Worm (Caenorhabditis elegans): ENCODE data around the gene Y49E10.4.

The Y49E10.4 gene

DNA sequence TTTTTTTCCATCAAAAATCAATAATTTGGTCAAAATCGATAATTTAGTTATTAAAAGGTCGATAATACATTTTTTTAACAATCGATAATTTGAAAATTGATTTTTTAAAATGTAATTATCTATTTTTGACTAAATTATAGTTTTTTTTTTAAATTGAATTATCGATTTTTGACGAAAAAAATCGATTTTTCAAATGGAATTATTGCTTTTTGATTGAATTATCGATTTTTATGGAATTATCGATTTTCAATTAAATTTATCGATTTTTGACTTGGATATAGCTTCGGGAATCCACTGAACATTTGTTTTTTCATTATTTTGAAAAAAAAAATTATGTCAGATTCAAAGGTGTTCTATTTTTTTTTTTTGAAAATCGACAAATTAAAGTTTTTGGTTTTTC, 26.7 kb upstream of the Y49E10.4 start:
- no peak for TF ChIP-seq nhr-85 (tag)
- no peak for TF ChIP-seq nhr-76 (tag; optimal IDR thresholded peaks at IDR 0.05)
- no peak for TF ChIP-seq nhr-28 (tag; optimal IDR thresholded peaks at IDR 0.05)
- TF ChIP-seq nhr-77 (tag; optimal IDR thresholded peaks at IDR 0.05): no peak
- TF ChIP-seq dsc-1 (tag; optimal IDR thresholded peaks at IDR 0.05): no peak
- no peak for TF ChIP-seq nhr-71 (tag; optimal IDR thresholded peaks at IDR 0.05)
- no peak for TF ChIP-seq nhr-237 (tag; optimal IDR thresholded peaks at IDR 0.05)
- TF ChIP-seq ceh-8 (GFP tag; optimal IDR thresholded peaks at IDR 0.05): no peak
- no peak for TF ChIP-seq sox-4 (tag; optimal IDR thresholded peaks at IDR 0.05)
- no peak for TF ChIP-seq fkh-8 (tag; optimal IDR thresholded peaks at IDR 0.05)
- no peak for TF ChIP-seq pax-3 (tag; optimal IDR thresholded peaks at IDR 0.05)
- TF ChIP-seq isw-1 (GFP tag; IDR thresholded peaks at IDR 0.05): no peak

- TF ChIP-seq nhr-20 (tag; optimal IDR thresholded peaks at IDR 0.05) (peak; percentile 1), C34B4.2 (tag; optimal IDR thresholded peaks at IDR 0.05) (no peak), nhr-84 (tag; optimal IDR thresholded peaks at IDR 0.05) (no peak), fkh-8 (tag; optimal IDR thresholded peaks at IDR 0.05) (no peak), fkh-4 (tag; optimal IDR thresholded peaks at IDR 0.05; ENCODE audit: borderline replicate concordance) (no peak), lin-35 (GFP tag; optimal IDR thresholded peaks at IDR 0.05) (peak; percentile 24 to 41), dsc-1 (tag; optimal IDR thresholded peaks at IDR 0.05) (peak; percentile 9), F16B12.6 (tag; optimal IDR thresholded peaks at IDR 0.05) (peak; percentile 16), dpl-1 (GFP tag; optimal IDR thresholded peaks at IDR 0.05) (peak in 2 of 3 experiments; percentile 29 to 32), lsy-2 (tag; optimal IDR thresholded peaks at IDR 0.05) (peak in 1 of 2 experiments; percentile 7), snu-23 (GFP tag; optimal IDR thresholded peaks at IDR 0.05) (peak; percentile 49), lin-14 (GFP tag; optimal IDR thresholded peaks at IDR 0.05) (no peak), zip-4 (GFP tag; optimal IDR thresholded peaks at IDR 0.05) (no peak), nhr-71 (tag; optimal IDR thresholded peaks at IDR 0.05) (no peak), C16A3.4 (tag; optimal IDR thresholded peaks at IDR 0.05) (no peak), nhr-47 (tag; optimal IDR thresholded peaks at IDR 0.05) (peak; percentile 50), efl-1 (optimal IDR thresholded peaks at IDR 0.05) (peak in 1 of 2 experiments; percentile 46), efl-1 (GFP tag; optimal IDR thresholded peaks at IDR 0.05 in 1 of 2) (peak; percentile 29 to 92), ceh-82 (tag; optimal IDR thresholded peaks at IDR 0.05) (peak in 1 of 3 experiments; percentile 27), ceh-63 (GFP tag; optimal IDR thresholded peaks at IDR 0.05) (no peak), tlp-1 (tag; optimal IDR thresholded peaks at IDR 0.05) (no peak), rnt-1 (tag; optimal IDR thresholded peaks at IDR 0.05) (peak; percentile 55), lir-3 (tag; optimal IDR thresholded peaks at IDR 0.05; ENCODE audit: poor library complexity) (no peak), snpc-4 (tag; optimal IDR thresholded peaks at IDR 0.05) (no peak), blmp-1 (tag; optimal IDR thresholded peaks at IDR 0.05) (no peak)
Observed at ce11 chrIII:12399709-12400108, 16.1 kb upstream of the Y49E10.4 start.

ce11 chrIII:12398468-12398867, 14.9 kb upstream of the Y49E10.4 start:
- TF ChIP-seq efl-1 (optimal IDR thresholded peaks at IDR 0.05) (no peak), efl-1 (GFP tag; optimal IDR thresholded peaks at IDR 0.05 in 1 of 2) (peak in 1 of 2 experiments; percentile 49), blmp-1 (tag; optimal IDR thresholded peaks at IDR 0.05) (no peak)

ce11 chrIII:12395085-12395484, 11.5 kb upstream of the Y49E10.4 start, which contains the start of gene Y49E10.10:
Gene Y49E10.10 (plus strand): TSS chrIII:12395465.
- no peak for TF ChIP-seq fkh-10 (GFP tag; optimal IDR thresholded peaks at IDR 0.05)
- TF ChIP-seq hlh-4 (tag; optimal IDR thresholded peaks at IDR 0.05): no peak
- no peak for TF ChIP-seq ztf-4 (tag; optimal IDR thresholded peaks at IDR 0.05)
- no peak for TF ChIP-seq lin-15B (tag; optimal IDR thresholded peaks at IDR 0.05)
- no peak for TF ChIP-seq efl-1 (optimal IDR thresholded peaks at IDR 0.05)
- peak in 1 of 2 experiments; percentile 42 for TF ChIP-seq efl-1 (GFP tag; optimal IDR thresholded peaks at IDR 0.05 in 1 of 2)
- TF ChIP-seq lin-39 (tag; optimal IDR thresholded peaks at IDR 0.05): no peak
- no peak for TF ChIP-seq ets-5 (GFP tag; IDR thresholded peaks at IDR 0.05)

All from whole organism, L1 larva.